Fruit fly (Drosophila melanogaster) whole organism, adult: ENCODE measurements around the gene Plp.

ENCODE experiments used
- CG14711 ChIP-seq: fragments of 200-800 bp; sonication (Bioruptor generic); optimal IDR thresholded peaks from 2 replicates; lab custom pipeline; 2018; ENCODE audit warnings: missing biosample characterization, mild to moderate bottlenecking, missing genetic modification characterization, moderate library complexity
- CG33017 ChIP-seq: fragments of 200-800 bp; sonication (Bioruptor generic); optimal IDR thresholded peaks from 2 replicates; lab custom pipeline; 2018; ENCODE audit warnings: missing biosample characterization, mild to moderate bottlenecking, missing genetic modification characterization, moderate library complexity
- CG7045 ChIP-seq: fragments of 200-800 bp; sonication (Bioruptor generic); optimal IDR thresholded peaks from 2 replicates; lab custom pipeline; 2017; ENCODE audit warnings: missing biosample characterization, mild to moderate bottlenecking, missing genetic modification characterization
- CG7101 ChIP-seq: fragments of 200-800 bp; sonication (Bioruptor generic); optimal IDR thresholded peaks from 2 replicates; lab custom pipeline; 2018; ENCODE audit warnings: missing biosample characterization, mild to moderate bottlenecking, missing genetic modification characterization, moderate library complexity
- Clk ChIP-seq: fragments of 200-800 bp; sonication (Bioruptor generic); optimal IDR thresholded peaks from 2 replicates; lab custom pipeline; 2017; ENCODE audit warnings: missing biosample characterization, missing genetic modification characterization
- Hr96 ChIP-seq: fragments of 200-800 bp; sonication (Bioruptor generic); optimal IDR thresholded peaks from 2 replicates; lab custom pipeline; 2016; ENCODE audit warnings: missing biosample characterization, missing genetic modification characterization
- Mnt ChIP-seq: fragments of 200-800 bp; sonication (Bioruptor generic); optimal IDR thresholded peaks from 2 replicates; lab custom pipeline; 2016; ENCODE audit warnings: missing biosample characterization, mild to moderate bottlenecking, missing genetic modification characterization
- bab1 ChIP-seq: fragments of 200-800 bp; sonication (Bioruptor generic); optimal IDR thresholded peaks from 3 replicates; lab custom pipeline; 2019; ENCODE audit warnings: missing biosample characterization, mild to moderate bottlenecking, missing genetic modification characterization, moderate library complexity
- cic ChIP-seq: fragments of 200-800 bp; sonication (Bioruptor generic); optimal IDR thresholded peaks from 2 replicates; lab custom pipeline; 2017; ENCODE audit warnings: missing biosample characterization, mild to moderate bottlenecking, missing genetic modification characterization, moderate library complexity
- cnc ChIP-seq, 2 experiments: fragments of >200 bp; optimal IDR thresholded peaks; 2 replicates each; lab custom pipeline; 2017
- kay ChIP-seq: fragments of 200-800 bp; sonication (Bioruptor generic); peaks from one replicate; lab custom pipeline; 2016; ENCODE audit warnings: missing biosample characterization, missing genetic modification characterization, borderline replicate concordance
- pad ChIP-seq: fragments of 200-800 bp; sonication (Bioruptor generic); optimal IDR thresholded peaks from 3 replicates; lab custom pipeline; 2017; ENCODE audit warnings: missing biosample characterization, missing genetic modification characterization, mild to moderate bottlenecking, moderate library complexity, missing genetic modification reagents
- toe ChIP-seq: fragments of 200-800 bp; sonication (Bioruptor generic); optimal IDR thresholded peaks from 2 replicates; lab custom pipeline; 2016; ENCODE audit warnings: missing biosample characterization, missing genetic modification characterization

DNA sequence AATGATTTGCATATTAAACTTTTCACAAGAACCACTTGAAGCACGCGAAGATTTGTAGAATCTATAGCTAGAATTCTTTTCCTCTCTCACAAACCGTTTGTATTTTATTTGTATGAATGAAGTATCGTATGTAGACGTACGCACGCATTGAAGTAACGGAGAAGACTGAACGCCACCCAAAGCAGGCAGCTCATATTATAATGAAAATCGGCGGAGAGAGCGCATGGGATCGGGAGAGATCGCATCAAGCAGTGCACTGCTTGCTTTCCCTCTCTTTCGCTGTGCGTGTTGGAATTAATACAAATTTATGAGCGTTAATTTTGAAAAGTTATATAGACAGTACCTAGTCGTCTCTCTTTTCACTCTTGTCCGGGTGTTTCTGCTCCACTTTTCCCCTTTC is 15.2 kb downstream of the Plp start:
- TF ChIP-seq pad (no peak), Hr96 (GFP tag; lab: Kevin White, UChicago) (no peak), kay (no peak), cic (GFP tag; lab: Kevin White, UChicago) (peak; percentile 26), CG14711 (tag; lab: Kevin White, UChicago) (no peak), Mnt (GFP tag; lab: Kevin White, UChicago) (no peak), CG7045 (GFP tag; lab: Kevin White, UChicago) (no peak), toe (GFP tag; lab: Kevin White, UChicago) (no peak), CG7101 (tag; lab: Kevin White, UChicago) (no peak), Clk (no peak), cnc (optimal IDR thresholded peaks at IDR 0.05; lab: Kevin White, UChicago) (no peak), bab1 (GFP tag; lab: Kevin White, UChicago) (no peak), CG33017 (no peak)
